Fruit fly (Drosophila melanogaster): ENCODE data around the gene CG34177.
A peak's percentile ranks its signal among the peaks of the same experiment; 100 is the strongest.

The CG34177 gene

dm6 chr2L:4448582-4449016 lies 14.9 kb downstream of the CG34177 start, which contains the start of gene MFS18 (continued):
- TF ChIP-seq Mes4 (GFP tag; optimal IDR thresholded peaks at IDR 0.05), result peak; percentile 76
- TF ChIP-seq kay (GFP tag; optimal IDR thresholded peaks at IDR 0.05), result peak; percentile 91
- TF ChIP-seq h (optimal IDR thresholded peaks at IDR 0.05), result no peak
- peak; percentile 99 for TF ChIP-seq H15 (GFP tag; IDR thresholded peaks at IDR 0.05)
- peak; percentile 98 for TF ChIP-seq CG10959 (GFP tag; IDR thresholded peaks at IDR 0.05)
- peak; percentile 98 for TF ChIP-seq gem (tag; optimal IDR thresholded peaks at IDR 0.05)
- peak; percentile 96 for TF ChIP-seq unpg (GFP tag; optimal IDR thresholded peaks at IDR 0.05)
- TF ChIP-seq maf-S (GFP tag; optimal IDR thresholded peaks at IDR 0.05), result peak; percentile 97
- TF ChIP-seq CG14441 (GFP tag; IDR thresholded peaks at IDR 0.05), result peak; percentile 99
- peak; percentile 90 for TF ChIP-seq ash1 (GFP tag; optimal IDR thresholded peaks at IDR 0.05)
- peak; percentile 92 for TF ChIP-seq kah (GFP tag; optimal IDR thresholded peaks at IDR 0.05)
- peak; percentile 98 for TF ChIP-seq CG4404 (GFP tag; IDR thresholded peaks at IDR 0.05)
- TF ChIP-seq Bteb2 (GFP tag; optimal IDR thresholded peaks at IDR 0.05), result peak; percentile 90
- peak; percentile 43 for TF ChIP-seq CG7745 (tag; optimal IDR thresholded peaks at IDR 0.05)
- TF ChIP-seq oc (tag; optimal IDR thresholded peaks at IDR 0.05), result peak; percentile 95
- TF ChIP-seq D19B (GFP tag; optimal IDR thresholded peaks at IDR 0.05), result peak; percentile 94
- TF ChIP-seq fd64A (GFP tag; optimal IDR thresholded peaks at IDR 0.05), result peak; percentile 91
- peak; percentile 86 for TF ChIP-seq CG10321 (GFP tag; IDR thresholded peaks at IDR 0.05)
- TF ChIP-seq Blimp-1 (GFP tag; optimal IDR thresholded peaks at IDR 0.05), result peak; percentile 99
- peak; percentile 93 for TF ChIP-seq Lim3 (GFP tag; IDR thresholded peaks at IDR 0.05)
- peak; percentile 93 for TF ChIP-seq ATbp (GFP tag; optimal IDR thresholded peaks at IDR 0.05)
- peak; percentile 96 for TF ChIP-seq PHDP (tag; optimal IDR thresholded peaks at IDR 0.05)
- TF ChIP-seq B-H1 (GFP tag; IDR thresholded peaks at IDR 0.05), result peak; percentile 99
- peak; percentile 87 for TF ChIP-seq CG10147 (GFP tag; optimal IDR thresholded peaks at IDR 0.05)
- peak; percentile 63 for TF ChIP-seq tx (GFP tag; optimal IDR thresholded peaks at IDR 0.05)
- peak; percentile 98 for TF ChIP-seq ken (GFP tag; IDR thresholded peaks at IDR 0.05)
- peak; percentile 97 for TF ChIP-seq sens (GFP tag)
- peak; percentile 99 for TF ChIP-seq Gug (GFP tag; IDR thresholded peaks at IDR 0.05)
- TF ChIP-seq Jarid2 (GFP tag; optimal IDR thresholded peaks at IDR 0.05), result peak; percentile 91
- TF ChIP-seq fru (optimal IDR thresholded peaks at IDR 0.05), result no peak
- TF ChIP-seq CG3847 (GFP tag; IDR thresholded peaks at IDR 0.05), result peak; percentile 97
- peak; percentile 76 for TF ChIP-seq Antp (GFP tag; optimal IDR thresholded peaks at IDR 0.05)
- TF ChIP-seq Hsf (GFP tag; optimal IDR thresholded peaks at IDR 0.05), result peak; percentile 94
- no peak for TF ChIP-seq hth (optimal IDR thresholded peaks at IDR 0.05)
- peak; percentile 48 for TF ChIP-seq inv (GFP tag; IDR thresholded peaks at IDR 0.05; ENCODE audit: partially characterized antibody)
- TF ChIP-seq Kr (GFP tag; optimal IDR thresholded peaks at IDR 0.05), result no peak
- no peak for TF ChIP-seq prd (optimal IDR thresholded peaks at IDR 0.05)
- peak; percentile 100 for TF ChIP-seq prd (GFP tag; IDR thresholded peaks at IDR 0.05)
- peak; percentile 92 for TF ChIP-seq CG3838 (GFP tag; optimal IDR thresholded peaks at IDR 0.05)
- TF ChIP-seq CG8765 (GFP tag; IDR thresholded peaks at IDR 0.05), result peak; percentile 97
- peak; percentile 98 for TF ChIP-seq HHEX (GFP tag; optimal IDR thresholded peaks at IDR 0.05)
- no peak for TF ChIP-seq corto (GFP tag; optimal IDR thresholded peaks at IDR 0.05)
- TF ChIP-seq fu2 (GFP tag; optimal IDR thresholded peaks at IDR 0.05), result peak; percentile 80
- peak; percentile 92 for TF ChIP-seq NK7.1 (GFP tag; optimal IDR thresholded peaks at IDR 0.05)
- TF ChIP-seq dan (GFP tag; IDR thresholded peaks at IDR 0.05), result peak; percentile 95
- TF ChIP-seq CG17328 (GFP tag; IDR thresholded peaks at IDR 0.05), result peak; percentile 99
- TF ChIP-seq br (optimal IDR thresholded peaks at IDR 0.05), result no peak
- peak; percentile 97 for TF ChIP-seq CG8290 (GFP tag; optimal IDR thresholded peaks at IDR 0.05)
- TF ChIP-seq CG8290 (tag; optimal IDR thresholded peaks at IDR 0.05), result peak; percentile 20 to 78
- peak; percentile 82 for TF ChIP-seq crol (GFP tag; IDR thresholded peaks at IDR 0.05)
- peak; percentile 57 for TF ChIP-seq CG10431 (GFP tag; optimal IDR thresholded peaks at IDR 0.05)
- peak; percentile 99 for TF ChIP-seq otp (GFP tag; IDR thresholded peaks at IDR 0.05)
- TF ChIP-seq Drgx (GFP tag; IDR thresholded peaks at IDR 0.05), result peak; percentile 99
- peak; percentile 97 for TF ChIP-seq CG15011 (GFP tag; optimal IDR thresholded peaks at IDR 0.05)

Data from whole organism, embryonic.